Fruit fly (Drosophila melanogaster): Measurements from ENCODE around the gene Cyp28a5.

The Cyp28a5 gene

DNA sequence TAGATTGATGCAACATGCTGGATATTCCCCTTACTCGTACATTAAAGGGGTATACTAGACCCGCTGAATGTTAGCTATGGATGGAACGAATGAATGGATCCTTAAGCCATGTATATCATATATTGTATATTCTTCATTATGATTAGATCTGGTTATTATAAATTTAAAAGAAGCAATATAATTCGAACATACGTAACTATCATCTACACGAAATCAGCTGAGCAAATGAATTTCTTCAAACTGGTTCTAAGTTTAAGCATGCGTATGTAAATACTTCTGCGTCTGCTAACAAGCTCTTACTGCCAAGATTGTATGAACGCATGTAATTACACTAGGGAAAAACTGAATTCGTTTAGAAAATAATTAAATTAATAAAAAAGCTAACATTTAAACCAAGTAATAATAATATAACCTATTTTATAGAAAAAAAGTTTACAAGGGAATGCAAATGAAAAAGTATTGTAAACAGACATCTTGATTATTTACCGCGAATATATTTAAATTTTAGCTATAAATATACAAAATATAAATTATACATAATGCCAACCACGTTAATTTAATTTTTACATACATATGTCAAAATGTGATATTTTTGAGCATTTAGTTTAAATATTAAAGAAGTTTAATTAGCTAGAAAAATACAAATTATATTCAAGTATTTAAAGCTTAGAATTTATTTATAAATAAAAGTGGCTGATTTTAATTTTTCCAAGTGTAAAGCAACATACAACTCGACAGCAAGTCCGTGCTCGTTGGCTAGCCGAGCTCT, 44.0 kb downstream of the Cyp28a5 start (continued):
- TF ChIP-seq CG8290 (GFP tag; optimal IDR thresholded peaks at IDR 0.05) (no peak), CG8290 (tag; optimal IDR thresholded peaks at IDR 0.05) (peak in 1 of 2 experiments; percentile 92), CG2678 (tag; optimal IDR thresholded peaks at IDR 0.05) (peak; percentile 84), bowl (GFP tag; IDR thresholded peaks at IDR 0.05) (0 out of 2 replicates have a peak, but pooled peaks have one; percentile 27), CG17328 (GFP tag; IDR thresholded peaks at IDR 0.05) (peak; percentile 39; the same call in 1 of the 2 replicates), gsb-n (tag; optimal IDR thresholded peaks at IDR 0.05) (peak; percentile 71), CG10366 (GFP tag; IDR thresholded peaks at IDR 0.05) (peak; percentile 57), CG8478 (optimal IDR thresholded peaks at IDR 0.05) (no peak), zen2 (GFP tag; IDR thresholded peaks at IDR 0.05; ENCODE audit: partially characterized antibody) (no peak), CG6175 (GFP tag; IDR thresholded peaks at IDR 0.05) (0 out of 3 replicates have a peak, but pooled peaks have one; percentile 17), stc (GFP tag; IDR thresholded peaks at IDR 0.05) (peak; percentile 60), CG33557 (GFP tag; optimal IDR thresholded peaks at IDR 0.05) (peak; percentile 67), mam (GFP tag; optimal IDR thresholded peaks at IDR 0.05) (peak; percentile 59), fd3F (GFP tag; optimal IDR thresholded peaks at IDR 0.05) (peak; percentile 30), fd64A (GFP tag; optimal IDR thresholded peaks at IDR 0.05) (peak; percentile 35), jumu (GFP tag; optimal IDR thresholded peaks at IDR 0.05) (peak; percentile 1), ase (GFP tag; IDR thresholded peaks at IDR 0.05) (0 out of 3 replicates have a peak, but pooled peaks have one; percentile 44), CG34376 (GFP tag; optimal IDR thresholded peaks at IDR 0.05) (no peak), E2f2 (GFP tag; IDR thresholded peaks at IDR 0.05) (peak; percentile 45; the same call in 1 of the 2 replicates), zen (tag; optimal IDR thresholded peaks at IDR 0.05) (no peak), CG12659 (GFP tag; optimal IDR thresholded peaks at IDR 0.05) (peak; percentile 76), scrt (GFP tag; optimal IDR thresholded peaks at IDR 0.05) (no peak), CG30020 (tag; optimal IDR thresholded peaks at IDR 0.05) (peak; percentile 60), CG42726 (GFP tag; IDR thresholded peaks at IDR 0.05; ENCODE audit: partially characterized antibody) (no peak), zfh1 (GFP tag; IDR thresholded peaks at IDR 0.05) (peak; percentile 80), onecut (GFP tag; IDR thresholded peaks at IDR 0.05) (0 out of 2 replicates have a peak, but pooled peaks have one; percentile 18), ap (GFP tag; IDR thresholded peaks at IDR 0.05) (0 out of 2 replicates have a peak, but pooled peaks have one; percentile 5), hth (optimal IDR thresholded peaks at IDR 0.05) (no peak), BEAF-32 (GFP tag; optimal IDR thresholded peaks at IDR 0.05) (no peak), CG10209 (GFP tag; optimal IDR thresholded peaks at IDR 0.05) (peak; percentile 48), Antp (GFP tag; optimal IDR thresholded peaks at IDR 0.05) (peak; percentile 33), CG10462 (GFP tag; optimal IDR thresholded peaks at IDR 0.05) (no peak), NFAT (GFP tag; IDR thresholded peaks at IDR 0.05) (peak; percentile 46; the same call in 1 of the 2 replicates), Hmx (GFP tag; optimal IDR thresholded peaks at IDR 0.05) (peak; percentile 34), chn (GFP tag; optimal IDR thresholded peaks at IDR 0.05) (peak; percentile 7), CG8765 (GFP tag; IDR thresholded peaks at IDR 0.05) (peak; percentile 36; the same call in 1 of the 2 replicates), CG17361 (GFP tag; IDR thresholded peaks at IDR 0.05) (peak; percentile 97), CG12104 (GFP tag; optimal IDR thresholded peaks at IDR 0.05) (peak; percentile 68), CG30403 (GFP tag; optimal IDR thresholded peaks at IDR 0.05) (peak; percentile 71), CG32772 (GFP tag; IDR thresholded peaks at IDR 0.05) (peak; percentile 61), grau (tag; optimal IDR thresholded peaks at IDR 0.05) (peak; percentile 79), CG16815 (GFP tag; optimal IDR thresholded peaks at IDR 0.05) (peak; percentile 49), repo (GFP tag; optimal IDR thresholded peaks at IDR 0.05) (no peak), eyg (GFP tag; optimal IDR thresholded peaks at IDR 0.05) (no peak), MBD-R2 (GFP tag; IDR thresholded peaks at IDR 0.05) (peak; percentile 36; the same call in 1 of the 2 replicates), CG1233 (GFP tag; optimal IDR thresholded peaks at IDR 0.05) (peak; percentile 52), CG2202 (tag; optimal IDR thresholded peaks at IDR 0.05) (peak; percentile 61), D19A (tag; optimal IDR thresholded peaks at IDR 0.05) (peak; percentile 65), maf-S (GFP tag; optimal IDR thresholded peaks at IDR 0.05) (no peak), CG10267 (tag; optimal IDR thresholded peaks at IDR 0.05) (peak; percentile 69)
